Fruit fly (Drosophila melanogaster) whole organism, wandering third instar larva: ENCODE results near the gene CG31816.

ENCODE experiments used
- N ChIP-seq: fragments of >200 bp; optimal IDR thresholded peaks from 2 replicates; lab custom pipeline; 2018; ENCODE audit warnings: missing biosample characterization, missing external identifiers, missing genetic modification characterization
- dmrt93B ChIP-seq: fragments of 200-800 bp; sonication (Bioruptor generic); optimal IDR thresholded peaks from 2 replicates; lab custom pipeline; 2018; ENCODE audit warnings: missing biosample characterization, mild to moderate bottlenecking, missing genetic modification characterization
- lola ChIP-seq: fragments of >200 bp; optimal IDR thresholded peaks from 2 replicates; lab custom pipeline; 2017; ENCODE audit warnings: missing biosample characterization, missing genetic modification characterization
- pan ChIP-seq: fragments of >200 bp; optimal IDR thresholded peaks from 2 replicates; lab custom pipeline; 2017
- psq ChIP-seq: fragments of 200-800 bp; sonication (Bioruptor generic); optimal IDR thresholded peaks from 3 replicates; lab custom pipeline; 2017; ENCODE audit warnings: missing biosample characterization, mild to moderate bottlenecking, missing genetic modification characterization, moderate library complexity
- rgr ChIP-seq: fragments of 200-800 bp; sonication (Bioruptor generic); optimal IDR thresholded peaks from 3 replicates; lab custom pipeline; 2016; ENCODE audit warnings: missing biosample characterization, mild to moderate bottlenecking, missing genetic modification characterization

dm6 chr2L:16520475-16521344, 21.6 kb upstream of the CG31816 start:
- no peak for TF ChIP-seq lola (GFP tag; lab: Kevin White, UChicago)
- TF ChIP-seq pan (lab: Kevin White, UChicago) = no peak
- no peak for TF ChIP-seq rgr (GFP tag; lab: Kevin White, UChicago)
- no peak for TF ChIP-seq dmrt93B (GFP tag; lab: Kevin White, UChicago)
- TF ChIP-seq psq (GFP tag; lab: Kevin White, UChicago) = no peak
- TF ChIP-seq N = no peak
